Worm (Caenorhabditis elegans) whole organism, L4/young adult: ENCODE results near the gene ama-1.

Source experiments
- W03F9.2 ChIP-seq: fragments of 150-350 bp; optimal IDR thresholded peaks from 2 replicates; lab custom pipeline; 2014; ENCODE audit warnings: missing biosample characterization, missing genetic modification characterization
- dao-5 ChIP-seq: sonication (generic microtip); optimal IDR thresholded peaks from 2 replicates; lab custom pipeline; 2016; ENCODE audit warnings: missing genotype, missing genetic modification characterization, moderate library complexity, missing compliant biosample characterization
- him-1 ChIP-seq: sonication (generic microtip); optimal IDR thresholded peaks from 2 replicates; lab custom pipeline; 2016; ENCODE audit warnings: missing genotype, missing genetic modification reagents, missing genetic modification characterization, missing compliant biosample characterization

DNA sequence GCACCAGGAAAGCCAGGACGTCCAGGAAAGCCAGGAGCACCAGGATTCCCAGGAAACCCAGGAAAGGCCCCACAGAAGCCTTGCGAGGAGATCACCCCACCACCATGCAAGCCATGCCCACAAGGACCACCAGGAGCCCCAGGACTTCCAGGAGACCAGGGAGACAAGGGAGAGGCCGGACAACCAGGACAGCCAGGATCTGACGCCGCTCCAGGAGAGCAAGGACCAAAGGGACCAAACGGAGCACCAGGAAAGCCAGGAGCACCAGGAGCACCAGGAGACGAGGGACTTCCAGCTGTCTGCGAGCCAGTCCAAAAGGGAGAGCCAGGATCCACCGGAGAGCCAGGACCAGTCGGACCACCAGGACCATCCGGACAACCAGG is 11.9 kb upstream of the ama-1 start:
- TF ChIP-seq him-1 (tag; lab: Kevin White, UChicago) (no peak), W03F9.2 (tag; lab: Kevin White, UChicago) (no peak), dao-5 (no peak)
